Worm (Caenorhabditis elegans): Measurements from ENCODE around the gene kcmf-1.

ce11 chrIII:7815571-7816348 lies 13.5 kb upstream of the kcmf-1 start:
- TF ChIP-seq pag-3 (tag; optimal IDR thresholded peaks at IDR 0.05; ENCODE audit: borderline replicate concordance) (no peak), ceh-34 (tag; optimal IDR thresholded peaks at IDR 0.05) (no peak), unc-3 (GFP tag; conservative IDR thresholded peaks at IDR 0.05) (no peak), unc-3 (tag; optimal IDR thresholded peaks at IDR 0.05) (no peak), fkh-10 (GFP tag; optimal IDR thresholded peaks at IDR 0.05) (no peak), sdc-2 (tag; optimal IDR thresholded peaks at IDR 0.05) (no peak)
